Worm (Caenorhabditis elegans) whole organism, mixed stage, embryonic: ENCODE results near the gene srh-2.
A peak's percentile ranks its signal among the peaks of the same experiment; 100 is the strongest.

Experiments
- blmp-1 ChIP-seq: fragments of 150-350 bp; optimal IDR thresholded peaks from 2 replicates; lab custom pipeline; 2014; ENCODE audit warnings: missing biosample characterization, missing genetic modification characterization
- ceh-39 ChIP-seq: fragments of 150-350 bp; optimal IDR thresholded peaks from 2 replicates; lab custom pipeline; 2014; ENCODE audit warnings: missing biosample characterization, missing genetic modification characterization
- ceh-43 ChIP-seq: fragments of 200-800 bp; sonication (Bioruptor generic); optimal IDR thresholded peaks from 2 replicates; lab custom pipeline; 2018; ENCODE audit warnings: mild to moderate bottlenecking, missing genetic modification characterization, moderate library complexity, missing compliant biosample characterization
- ces-1 ChIP-seq: fragments of 150-350 bp; optimal IDR thresholded peaks from 2 replicates; lab custom pipeline; 2014; ENCODE audit warnings: missing biosample characterization, missing genetic modification reagents, missing genetic modification characterization
- cnd-1 ChIP-seq: fragments of 200-800 bp; sonication (Bioruptor generic); optimal IDR thresholded peaks from 2 replicates; lab custom pipeline; 2018; ENCODE audit warnings: mild to moderate bottlenecking, missing genetic modification characterization, missing compliant biosample characterization
- drap-1 ChIP-seq: fragments of 200-800 bp; sonication (Bioruptor generic); optimal IDR thresholded peaks from 3 replicates; lab custom pipeline; 2018; ENCODE audit warnings: mild to moderate bottlenecking, missing genetic modification characterization, missing compliant biosample characterization
- elt-1 ChIP-seq: sonication (generic microtip); optimal IDR thresholded peaks from 2 replicates; lab custom pipeline; 2017; ENCODE audit warnings: missing genetic modification characterization, mild to moderate bottlenecking, missing compliant biosample characterization, antibody characterized with exemption, moderate library complexity, borderline replicate concordance; ENCODE audit not compliant: insufficient read depth
- elt-3 ChIP-seq: fragments of 150-350 bp; optimal IDR thresholded peaks from 2 replicates; lab custom pipeline; 2014; ENCODE audit warnings: missing biosample characterization, missing genetic modification characterization
- flh-1 ChIP-seq: fragments of 200-800 bp; sonication (Bioruptor generic); optimal IDR thresholded peaks from 2 replicates; lab custom pipeline; 2018; ENCODE audit warnings: mild to moderate bottlenecking, missing genetic modification characterization, moderate library complexity, missing compliant biosample characterization
- hlh-1 ChIP-seq: fragments of 150-350 bp; optimal IDR thresholded peaks from 2 replicates; lab custom pipeline; 2014; ENCODE audit warnings: missing biosample characterization, missing genetic modification reagents, missing genetic modification characterization
- lin-13 ChIP-seq: fragments of 150-350 bp; optimal IDR thresholded peaks from 2 replicates; lab custom pipeline; 2014; ENCODE audit warnings: missing biosample characterization, missing genetic modification characterization
- lin-32 ChIP-seq: fragments of 200-800 bp; sonication (Bioruptor generic); optimal IDR thresholded peaks from 2 replicates; lab custom pipeline; 2018; ENCODE audit warnings: mild to moderate bottlenecking, missing genetic modification characterization, missing compliant biosample characterization
- mab-5 ChIP-seq: fragments of 150-350 bp; optimal IDR thresholded peaks from 2 replicates; lab custom pipeline; 2014; ENCODE audit warnings: missing biosample characterization, missing genetic modification characterization
- mep-1 ChIP-seq: fragments of 150-350 bp; optimal IDR thresholded peaks from 2 replicates; lab custom pipeline; 2017; ENCODE audit warnings: missing biosample characterization, missing genetic modification reagents, missing genetic modification characterization, inconsistent platforms
- mls-2 ChIP-seq: sonication (generic microtip); optimal IDR thresholded peaks from 2 replicates; lab custom pipeline; 2016; ENCODE audit warnings: mild to moderate bottlenecking, missing genetic modification characterization, moderate library complexity, missing compliant biosample characterization
- nhr-12 ChIP-seq: fragments of 150-350 bp; optimal IDR thresholded peaks from 2 replicates; lab custom pipeline; 2014; ENCODE audit warnings: missing biosample characterization, missing genetic modification characterization
- nhr-2 ChIP-seq: fragments of 150-350 bp; optimal IDR thresholded peaks from 2 replicates; lab custom pipeline; 2014; ENCODE audit warnings: missing biosample characterization, missing genetic modification characterization
- nhr-237 ChIP-seq: fragments of 150-350 bp; optimal IDR thresholded peaks from 2 replicates; lab custom pipeline; 2014; ENCODE audit warnings: missing biosample characterization, missing genetic modification characterization
- nhr-28 ChIP-seq: fragments of 150-350 bp; optimal IDR thresholded peaks from 2 replicates; lab custom pipeline; 2014; ENCODE audit warnings: missing biosample characterization, missing genetic modification characterization
- nhr-76 ChIP-seq: sonication (generic microtip); optimal IDR thresholded peaks from 2 replicates; lab custom pipeline; 2017; ENCODE audit warnings: missing biosample characterization, missing genetic modification characterization
- pha-4 ChIP-seq: fragments of 150-350 bp; optimal IDR thresholded peaks from 2 replicates; lab custom pipeline; 2018; ENCODE audit warnings: missing biosample characterization, missing genetic modification reagents, missing genetic modification characterization
- sem-2 ChIP-seq: fragments of 200-800 bp; sonication (Bioruptor generic); optimal IDR thresholded peaks from 2 replicates; lab custom pipeline; 2018; ENCODE audit warnings: mild to moderate bottlenecking, missing genetic modification characterization, missing compliant biosample characterization
- snpc-4 ChIP-seq: fragments of 150-350 bp; optimal IDR thresholded peaks from 2 replicates; lab custom pipeline; 2014; ENCODE audit warnings: missing biosample characterization, missing genetic modification characterization
- sptf-1 ChIP-seq: sonication (generic microtip); optimal IDR thresholded peaks from 2 replicates; lab custom pipeline; 2017; ENCODE audit warnings: mild to moderate bottlenecking, missing genetic modification characterization, moderate library complexity, missing compliant biosample characterization
- tbx-8 ChIP-seq: fragments of 200-800 bp; sonication (Bioruptor generic); optimal IDR thresholded peaks from 2 replicates; lab custom pipeline; 2018; ENCODE audit warnings: mild to moderate bottlenecking, missing genetic modification characterization, moderate library complexity, missing compliant biosample characterization
- unc-120 ChIP-seq: sonication (generic microtip); optimal IDR thresholded peaks from 2 replicates; lab custom pipeline; 2017; ENCODE audit warnings: missing genetic modification characterization, missing compliant biosample characterization; ENCODE audit not compliant: poor library complexity, severe bottlenecking
- unc-39 ChIP-seq: fragments of 150-350 bp; optimal IDR thresholded peaks from 2 replicates; lab custom pipeline; 2014; ENCODE audit warnings: missing biosample characterization, missing genetic modification characterization
- unc-62 ChIP-seq: fragments of 150-350 bp; optimal IDR thresholded peaks from 2 replicates; lab custom pipeline; 2014; ENCODE audit warnings: missing biosample characterization, missing genetic modification reagents, missing genetic modification characterization
- zip-8 ChIP-seq: fragments of 150-350 bp; optimal IDR thresholded peaks from 2 replicates; lab custom pipeline; 2014; ENCODE audit warnings: missing biosample characterization, missing genetic modification characterization
- ztf-11 ChIP-seq: fragments of 150-350 bp; optimal IDR thresholded peaks from 2 replicates; lab custom pipeline; 2014; ENCODE audit warnings: missing biosample characterization, missing genetic modification characterization

Gene srh-2

ce11 chrV:727484-728351, at the start of gene srh-2, which contains the start of gene icl-1:
TSS of gene srh-2 (plus strand) at chrV:728301.
TSS of gene icl-1 (minus strand) at chrV:728004.
- no peak for TF ChIP-seq ces-1 (GFP tag; lab: Kevin White, UChicago)
- TF ChIP-seq tbx-8 (GFP tag; lab: Kevin White, UChicago): no peak
- peak; percentile 69 for TF ChIP-seq hlh-1
- TF ChIP-seq unc-62 (GFP tag; lab: Kevin White, UChicago): peak; percentile 66
- TF ChIP-seq unc-120 (tag; lab: Kevin White, UChicago): peak; percentile 72
- TF ChIP-seq nhr-76 (tag; lab: Kevin White, UChicago): no peak
- no peak for TF ChIP-seq elt-3 (tag; lab: Kevin White, UChicago)
- no peak for TF ChIP-seq cnd-1 (tag; lab: Kevin White, UChicago)
- no peak for TF ChIP-seq mls-2 (tag; lab: Kevin White, UChicago)
- TF ChIP-seq mab-5 (tag; lab: Kevin White, UChicago): peak; percentile 54

ce11 chrV:679663-680062, 48.4 kb upstream of the srh-2 start, which contains the start of gene srx-22:
TSS of gene srx-22 (plus strand) at chrV:679963.
- TF ChIP-seq elt-1 (tag; lab: Kevin White, UChicago) (no peak), ces-1 (GFP tag; lab: Kevin White, UChicago) (no peak), mep-1 (tag; lab: Kevin White, UChicago) (no peak), nhr-28 (no peak), nhr-76 (tag; lab: Kevin White, UChicago) (no peak), sptf-1 (tag; lab: Kevin White, UChicago) (no peak)
- TF ChIP-seq, all 35 proteins: peak for 0

ce11 chrV:682031-682430, 46.1 kb upstream of the srh-2 start, which contains the start of gene srx-23:
TSS of gene srx-23 (plus strand) at chrV:682331.
- TF ChIP-seq mep-1 (tag; lab: Kevin White, UChicago) (no peak), flh-1 (no peak), unc-39 (tag; lab: Kevin White, UChicago) (no peak), drap-1 (GFP tag; lab: Kevin White, UChicago) (no peak)

ce11 chrV:683858-684257, 44.2 kb upstream of the srh-2 start, which contains the start of gene F31F4.1:
TSS of gene F31F4.1 (plus strand) at chrV:684060.
- TF ChIP-seq unc-62 (GFP tag; lab: Kevin White, UChicago) (no peak), mls-2 (tag; lab: Kevin White, UChicago) (no peak), mep-1 (tag; lab: Kevin White, UChicago) (no peak), ces-1 (GFP tag; lab: Kevin White, UChicago) (no peak), nhr-76 (tag; lab: Kevin White, UChicago) (no peak), zip-8 (tag; lab: Kevin White, UChicago) (no peak), pha-4 (tag; lab: Kevin White, UChicago) (no peak), sem-2 (GFP tag; lab: Kevin White, UChicago) (no peak), ztf-11 (tag; lab: Kevin White, UChicago) (no peak), nhr-12 (tag; lab: Kevin White, UChicago) (no peak), unc-39 (tag; lab: Kevin White, UChicago) (no peak), elt-3 (tag; lab: Kevin White, UChicago) (no peak), lin-32 (GFP tag; lab: Kevin White, UChicago) (no peak), nhr-28 (no peak), ceh-39 (tag; lab: Kevin White, UChicago) (no peak), cnd-1 (tag; lab: Kevin White, UChicago) (no peak), nhr-237 (tag; lab: Kevin White, UChicago) (no peak), ceh-43 (GFP tag; lab: Kevin White, UChicago) (no peak), nhr-2 (no peak)
- TF ChIP-seq, all 35 proteins: peak for 0

- TF ChIP-seq nhr-237 (tag; lab: Kevin White, UChicago) (no peak), zip-8 (tag; lab: Kevin White, UChicago) (no peak), mep-1 (tag; lab: Kevin White, UChicago) (no peak), lin-13 (no peak), ces-1 (GFP tag; lab: Kevin White, UChicago) (no peak), blmp-1 (tag; lab: Kevin White, UChicago) (no peak), nhr-28 (no peak), tbx-8 (GFP tag; lab: Kevin White, UChicago) (no peak), mls-2 (tag; lab: Kevin White, UChicago) (no peak), sptf-1 (tag; lab: Kevin White, UChicago) (no peak), snpc-4 (tag; lab: Kevin White, UChicago) (no peak), nhr-12 (tag; lab: Kevin White, UChicago) (no peak), drap-1 (GFP tag; lab: Kevin White, UChicago) (no peak)
- TF ChIP-seq, all 35 proteins: peak for 0
Observed at ce11 chrV:687384-687783, 40.7 kb upstream of the srh-2 start, which contains the start of gene H25P19.1. TSS of gene H25P19.1 (plus strand) at chrV:687684.
